Worm (Caenorhabditis elegans) whole organism, late embryonic: ENCODE data around the gene str-196.

Experiments used
- Y22D7AL.16 ChIP-seq: sonication (generic microtip); optimal IDR thresholded peaks from 2 replicates; lab custom pipeline; 2016; ENCODE audit warnings: missing genetic modification characterization, missing compliant biosample characterization
- ahr-1 ChIP-seq: sonication (generic microtip); optimal IDR thresholded peaks from 2 replicates; lab custom pipeline; 2016; ENCODE audit warnings: missing genetic modification characterization, missing compliant biosample characterization
- ceh-14 ChIP-seq: sonication (generic microtip); optimal IDR thresholded peaks from 2 replicates; lab custom pipeline; 2016; ENCODE audit warnings: missing genotype, missing genetic modification characterization, missing compliant biosample characterization
- ceh-24 ChIP-seq: sonication (generic microtip); optimal IDR thresholded peaks from 2 replicates; lab custom pipeline; 2016; ENCODE audit warnings: mild to moderate bottlenecking, missing genetic modification characterization, missing compliant biosample characterization
- ceh-45 ChIP-seq: fragments of 200-800 bp; sonication (Bioruptor generic); IDR thresholded peaks from 2 replicates; pipeline ENCODE4 v1.3.6; 2022; ENCODE audit warnings: missing genetic modification reagents, missing genetic modification characterization, missing compliant biosample characterization
- ceh-9 ChIP-seq: sonication (generic microtip); optimal IDR thresholded peaks from 2 replicates; lab custom pipeline; 2016; ENCODE audit warnings: mild to moderate bottlenecking, missing genetic modification characterization, inconsistent platforms, missing compliant biosample characterization
- dmd-4 ChIP-seq: sonication (generic microtip); optimal IDR thresholded peaks from 2 replicates; lab custom pipeline; 2016; ENCODE audit warnings: borderline replicate concordance, missing genetic modification characterization, missing compliant biosample characterization
- gmeb-2 ChIP-seq: sonication (generic microtip); optimal IDR thresholded peaks from 2 replicates; lab custom pipeline; 2016; ENCODE audit warnings: missing genetic modification characterization, inconsistent platforms, missing compliant biosample characterization
- hlh-13 ChIP-seq: fragments of 200-800 bp; sonication (Bioruptor generic); optimal IDR thresholded peaks from 2 replicates; lab custom pipeline; 2018; ENCODE audit warnings: mild to moderate bottlenecking, missing genetic modification characterization, missing compliant biosample characterization
- rnt-1 ChIP-seq: sonication (generic microtip); optimal IDR thresholded peaks from 2 replicates; lab custom pipeline; 2016; ENCODE audit warnings: missing genetic modification characterization, missing compliant biosample characterization
- zip-5 ChIP-seq: sonication (generic microtip); optimal IDR thresholded peaks from 2 replicates; lab custom pipeline; 2016; ENCODE audit warnings: missing genetic modification characterization, missing compliant biosample characterization

DNA sequence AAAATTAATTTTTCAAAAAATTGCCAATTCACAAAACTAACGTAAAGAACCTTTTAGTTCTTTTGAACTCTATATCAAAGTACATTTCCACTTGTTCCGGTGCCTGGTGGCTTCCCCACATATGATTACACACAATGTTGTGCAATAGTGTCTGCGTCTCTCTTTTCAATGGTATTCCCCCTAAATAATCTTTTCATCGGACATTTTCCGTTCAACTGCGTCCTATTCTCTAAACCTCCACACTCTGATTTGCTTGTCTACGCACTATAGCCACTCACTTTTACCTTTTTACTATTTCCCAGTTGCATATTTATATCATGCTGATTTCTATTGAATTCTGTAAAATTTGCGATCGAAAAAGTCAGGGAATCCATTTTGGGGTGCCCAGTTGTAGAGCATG lies 40.5 kb downstream of the str-196 start, which contains the start of gene nhr-58:
- TF ChIP-seq ceh-9 (tag; lab: Kevin White, UChicago): no peak
- TF ChIP-seq rnt-1 (tag; lab: Kevin White, UChicago): no peak
- no peak for TF ChIP-seq ahr-1
- TF ChIP-seq gmeb-2 (tag; lab: Kevin White, UChicago): no peak
- TF ChIP-seq ceh-14 (tag; lab: Kevin White, UChicago): no peak
- no peak for TF ChIP-seq ceh-45 (GFP tag; lab: Robert Waterston, UW)
- no peak for TF ChIP-seq Y22D7AL.16 (tag; lab: Kevin White, UChicago)
- no peak for TF ChIP-seq dmd-4
- no peak for TF ChIP-seq hlh-13 (GFP tag; lab: Kevin White, UChicago)
- no peak for TF ChIP-seq ceh-24 (tag; lab: Kevin White, UChicago)
- no peak for TF ChIP-seq zip-5
